Worm (Caenorhabditis elegans) whole organism, early embryonic: ENCODE data around the gene R07C3.3.

Experiments
- aly-1 ChIP-seq: sonication (generic microtip); optimal IDR thresholded peaks from 2 replicates; lab custom pipeline; 2016; ENCODE audit warnings: missing genetic modification characterization, missing compliant biosample characterization
- ama-1 ChIP-seq: fragments of 150-350 bp; optimal IDR thresholded peaks from 2 replicates; lab custom pipeline; 2014
- ets-7 ChIP-seq: sonication (generic microtip); optimal IDR thresholded peaks from 2 replicates; lab custom pipeline; 2016; ENCODE audit warnings: missing genotype, missing genetic modification characterization, missing compliant biosample characterization
- hmg-4 ChIP-seq: fragments of 200-800 bp; sonication (Bioruptor generic); optimal IDR thresholded peaks from 2 replicates; lab custom pipeline; 2018; ENCODE audit warnings: mild to moderate bottlenecking, missing genetic modification characterization, missing compliant biosample characterization
- tbx-11 ChIP-seq: fragments of 200-800 bp; sonication (Bioruptor generic); IDR thresholded peaks from 2 replicates; pipeline ENCODE4 v1.3.6; 2022; ENCODE audit warnings: missing genetic modification characterization, missing compliant biosample characterization
- tra-4 ChIP-seq: sonication (generic microtip); optimal IDR thresholded peaks from 2 replicates; lab custom pipeline; 2017; ENCODE audit warnings: missing genetic modification characterization, missing compliant biosample characterization

DNA sequence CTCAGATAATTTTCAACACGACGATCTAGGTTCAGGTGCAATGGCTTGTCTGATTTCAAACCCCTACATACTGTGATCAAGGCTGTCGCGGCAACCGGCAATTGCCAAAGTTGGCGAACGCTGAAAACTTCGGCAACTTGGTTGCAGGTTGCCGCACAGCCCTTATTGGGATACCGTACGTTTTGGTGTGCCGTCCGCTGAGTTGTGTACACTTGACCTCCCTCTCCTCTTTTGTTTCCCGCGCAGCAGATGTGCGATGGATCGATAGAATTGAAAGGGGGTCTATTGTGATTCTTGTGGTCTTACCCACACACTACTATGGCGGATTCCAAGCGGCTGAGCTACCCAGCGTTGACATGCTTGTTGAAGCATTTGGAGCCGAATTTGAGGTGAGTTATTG lies 21.6 kb downstream of the R07C3.3 start, which contains the start of the genes C32B5.18 and C32B5.7:
- TF ChIP-seq ets-7 (tag; lab: Kevin White, UChicago) (no peak), ama-1 (lab: Kevin White, UChicago) (no peak), tbx-11 (GFP tag; lab: Robert Waterston, UW) (no peak), hmg-4 (peak; percentile 6), aly-1 (no peak), tra-4 (tag; lab: Kevin White, UChicago) (no peak)
